Fruit fly (Drosophila melanogaster): ENCODE results near the gene RpS19b.
A peak's percentile ranks its signal among the peaks of the same experiment; 100 is the strongest.

RpS19b gene

dm6 chr3R:23941643-23942424 is 8.5 kb upstream of the RpS19b start (continued):
- TF ChIP-seq CG12236 (GFP tag; optimal IDR thresholded peaks at IDR 0.05) (no peak), Nf-YB (GFP tag; optimal IDR thresholded peaks at IDR 0.05) (no peak), CG14014 (GFP tag; IDR thresholded peaks at IDR 0.05) (no peak), dmrt99B (tag; optimal IDR thresholded peaks at IDR 0.05) (peak; percentile 61), CG2712 (tag; optimal IDR thresholded peaks at IDR 0.05) (peak; percentile 18), stwl (tag; optimal IDR thresholded peaks at IDR 0.05) (no peak), pb (GFP tag; optimal IDR thresholded peaks at IDR 0.05) (no peak), Fer2 (tag; optimal IDR thresholded peaks at IDR 0.05) (no peak), mam (GFP tag; optimal IDR thresholded peaks at IDR 0.05) (peak; percentile 48), Dfd (GFP tag; optimal IDR thresholded peaks at IDR 0.05) (no peak), CG32767 (GFP tag; IDR thresholded peaks at IDR 0.05) (no peak), CG10543 (GFP tag; optimal IDR thresholded peaks at IDR 0.05) (no peak), HmgD (GFP tag; optimal IDR thresholded peaks at IDR 0.05) (no peak), CG11723 (GFP tag; optimal IDR thresholded peaks at IDR 0.05) (no peak), sc (optimal IDR thresholded peaks at IDR 0.05) (no peak), sc (GFP tag; optimal IDR thresholded peaks at IDR 0.05) (no peak), CG1792 (GFP tag; optimal IDR thresholded peaks at IDR 0.05) (no peak), CG9817 (tag; optimal IDR thresholded peaks at IDR 0.05) (peak; percentile 21), CG7963 (GFP tag; IDR thresholded peaks at IDR 0.05; ENCODE audit: partially characterized antibody) (no peak), Jarid2 (GFP tag; optimal IDR thresholded peaks at IDR 0.05) (no peak), CG43689 (GFP tag; IDR thresholded peaks at IDR 0.05) (no peak), mld (GFP tag; IDR thresholded peaks at IDR 0.05; ENCODE audit: partially characterized antibody) (no peak), grau (tag; optimal IDR thresholded peaks at IDR 0.05) (peak; percentile 15), Camta (GFP tag; optimal IDR thresholded peaks at IDR 0.05) (no peak), Neu2 (GFP tag; optimal IDR thresholded peaks at IDR 0.05; ENCODE audit: borderline replicate concordance) (no peak), E2f2 (GFP tag; IDR thresholded peaks at IDR 0.05) (peak; percentile 18; the same call in 1 of the 2 replicates), CG10959 (GFP tag; IDR thresholded peaks at IDR 0.05) (no peak), unc-4 (GFP tag; IDR thresholded peaks at IDR 0.05; ENCODE audit: partially characterized antibody) (no peak), YL-1 (GFP tag; optimal IDR thresholded peaks at IDR 0.05) (no peak), CG15696 (tag; optimal IDR thresholded peaks at IDR 0.05) (no peak), Dip3 (GFP tag; optimal IDR thresholded peaks at IDR 0.05) (peak; percentile 41), bcd (GFP tag; optimal IDR thresholded peaks at IDR 0.05) (peak; percentile 9), CG17612 (GFP tag; IDR thresholded peaks at IDR 0.05) (no peak), CG18262 (tag; optimal IDR thresholded peaks at IDR 0.05) (peak; percentile 19), CG3838 (GFP tag; optimal IDR thresholded peaks at IDR 0.05) (no peak), CG4854 (GFP tag; optimal IDR thresholded peaks at IDR 0.05) (no peak), Hr51 (GFP tag; optimal IDR thresholded peaks at IDR 0.05) (peak in 1 of 2 experiments; percentile 45), zfh1 (GFP tag; IDR thresholded peaks at IDR 0.05) (0 out of 3 replicates have a peak, but pooled peaks have one; percentile 40), rib (GFP tag; IDR thresholded peaks at IDR 0.05) (peak; percentile 54; the same call in 1 of the 2 replicates), tna (GFP tag; IDR thresholded peaks at IDR 0.05; ENCODE audit: partially characterized antibody) (no peak), CG9797 (GFP tag; optimal IDR thresholded peaks at IDR 0.05) (no peak), CG6272 (GFP tag; IDR thresholded peaks at IDR 0.05) (no peak), Mes4 (GFP tag; optimal IDR thresholded peaks at IDR 0.05) (no peak), CG9609 (GFP tag; optimal IDR thresholded peaks at IDR 0.05) (peak; percentile 0), CG11093 (GFP tag; IDR thresholded peaks at IDR 0.05) (no peak), Awh (GFP tag; IDR thresholded peaks at IDR 0.05) (no peak; the same call in 1 of the 2 replicates), CG13624 (GFP tag; optimal IDR thresholded peaks at IDR 0.05) (peak; percentile 11), C15 (GFP tag; IDR thresholded peaks at IDR 0.05) (no peak), Med (GFP tag) (peak; percentile 85), Gsc (GFP tag; IDR thresholded peaks at IDR 0.05) (no peak)
